Worm (Caenorhabditis elegans) whole organism, L2 larva: ENCODE data around the gene clr-1.

Experiments used
- C34F6.9 ChIP-seq: fragments of 150-350 bp; optimal IDR thresholded peaks from 2 replicates; lab custom pipeline; 2014; ENCODE audit warnings: missing biosample characterization, missing genetic modification characterization
- F13H6.1 ChIP-seq: sonication (generic microtip); optimal IDR thresholded peaks from 2 replicates; lab custom pipeline; 2016; ENCODE audit warnings: missing genetic modification characterization, missing compliant biosample characterization
- Y55F3AM.14 ChIP-seq: fragments of 200-800 bp; sonication (Bioruptor generic); optimal IDR thresholded peaks from 2 replicates; lab custom pipeline; 2018; ENCODE audit warnings: mild to moderate bottlenecking, missing genetic modification characterization, missing compliant biosample characterization
- ZK546.5 ChIP-seq: sonication (generic microtip); optimal IDR thresholded peaks from 2 replicates; lab custom pipeline; 2017; ENCODE audit warnings: missing biosample characterization, missing genetic modification characterization
- alr-1 ChIP-seq: fragments of 150-350 bp; optimal IDR thresholded peaks from 2 replicates; lab custom pipeline; 2014; ENCODE audit warnings: missing biosample characterization, missing genetic modification characterization
- aly-2 ChIP-seq: fragments of 150-350 bp; optimal IDR thresholded peaks from 2 replicates; lab custom pipeline; 2014; ENCODE audit warnings: missing biosample characterization, missing genetic modification characterization
- blmp-1 ChIP-seq: sonication (generic microtip); optimal IDR thresholded peaks from 2 replicates; lab custom pipeline; 2017; ENCODE audit warnings: missing genetic modification characterization, mild to moderate bottlenecking, missing compliant biosample characterization, antibody characterized with exemption, moderate library complexity; ENCODE audit not compliant: insufficient read depth
- ceh-16 ChIP-seq: fragments of 150-350 bp; optimal IDR thresholded peaks from 2 replicates; lab custom pipeline; 2014; ENCODE audit warnings: missing biosample characterization, missing genetic modification characterization
- crh-2 ChIP-seq: sonication (generic microtip); optimal IDR thresholded peaks from 2 replicates; lab custom pipeline; 2017; ENCODE audit warnings: missing biosample characterization, missing genetic modification characterization
- dmd-4 ChIP-seq: sonication (generic microtip); optimal IDR thresholded peaks from 2 replicates; lab custom pipeline; 2017; ENCODE audit warnings: missing biosample characterization, missing genetic modification characterization
- egl-27 ChIP-seq: sonication (generic microtip); optimal IDR thresholded peaks from 3 replicates; lab custom pipeline; 2017; ENCODE audit warnings: missing biosample characterization, missing genetic modification reagents, missing genetic modification characterization
- elt-1 ChIP-seq: fragments of 150-350 bp; optimal IDR thresholded peaks from 2 replicates; lab custom pipeline; 2014; ENCODE audit warnings: missing biosample characterization, missing genetic modification characterization
- fos-1 ChIP-seq: fragments of 150-350 bp; optimal IDR thresholded peaks from 2 replicates; lab custom pipeline; 2014; ENCODE audit warnings: missing biosample characterization, missing genetic modification characterization
- gmeb-1 ChIP-seq: fragments of 150-350 bp; optimal IDR thresholded peaks from 2 replicates; lab custom pipeline; 2014; ENCODE audit warnings: missing biosample characterization, missing genetic modification characterization
- lsy-2 ChIP-seq, 2 experiments: fragments of 150-350 bp in 1 of 2; sonication (generic microtip) in 1 of 2; optimal IDR thresholded peaks; 2 replicates each; lab custom pipeline; 2014 to 2017; ENCODE audit warnings: missing biosample characterization in 2 of 2, missing genetic modification characterization in 2 of 2
- mab-5 ChIP-seq: fragments of 150-350 bp; optimal IDR thresholded peaks from 2 replicates; lab custom pipeline; 2014; ENCODE audit warnings: missing biosample characterization, missing genetic modification characterization
- mdl-1 ChIP-seq, 2 experiments: fragments of 150-350 bp in 1 of 2; sonication (generic microtip) in 1 of 2; optimal IDR thresholded peaks; 2 replicates each; lab custom pipeline; 2017; ENCODE audit warnings: missing biosample characterization in 2 of 2, missing genetic modification characterization in 2 of 2
- nhr-10 ChIP-seq: sonication (generic microtip); optimal IDR thresholded peaks from 2 replicates; lab custom pipeline; 2017; ENCODE audit warnings: missing biosample characterization, missing genetic modification characterization
- nhr-11 ChIP-seq: fragments of 150-350 bp; optimal IDR thresholded peaks from 2 replicates; lab custom pipeline; 2014; ENCODE audit warnings: missing biosample characterization, missing genetic modification characterization
- nhr-12 ChIP-seq: fragments of 150-350 bp; optimal IDR thresholded peaks from 2 replicates; lab custom pipeline; 2014; ENCODE audit warnings: missing biosample characterization, missing genetic modification characterization
- nhr-21 ChIP-seq: fragments of 150-350 bp; optimal IDR thresholded peaks from 2 replicates; lab custom pipeline; 2014; ENCODE audit warnings: missing biosample characterization, missing genetic modification characterization
- nhr-237 ChIP-seq: fragments of 150-350 bp; optimal IDR thresholded peaks from 2 replicates; lab custom pipeline; 2014; ENCODE audit warnings: missing biosample characterization, missing genetic modification characterization
- nhr-25 ChIP-seq: fragments of 150-350 bp; sonication (generic microtip); optimal IDR thresholded peaks from 3 replicates; lab custom pipeline; 2014; ENCODE audit warnings: missing biosample characterization, missing genetic modification characterization
- nhr-6 ChIP-seq: fragments of 150-350 bp; optimal IDR thresholded peaks from 2 replicates; lab custom pipeline; 2014; ENCODE audit warnings: missing biosample characterization, missing genetic modification characterization
- peb-1 ChIP-seq: fragments of 150-350 bp; optimal IDR thresholded peaks from 2 replicates; lab custom pipeline; 2014; ENCODE audit warnings: missing biosample characterization, missing genetic modification characterization
- sem-4 ChIP-seq: fragments of 150-350 bp; optimal IDR thresholded peaks from 2 replicates; lab custom pipeline; 2014; ENCODE audit warnings: missing biosample characterization, missing genetic modification reagents, missing genetic modification characterization
- sma-9 ChIP-seq, 2 experiments: fragments of 150-350 bp in 1 of 2; sonication (generic microtip) in 1 of 2; optimal IDR thresholded peaks; 2 replicates each; lab custom pipeline; 2014 to 2016; ENCODE audit warnings: missing genetic modification characterization in 2 of 2, mild to moderate bottlenecking in 1 of 2, missing biosample characterization in 1 of 2, missing compliant biosample characterization in 1 of 2, missing genetic modification reagents in 1 of 2, moderate library complexity in 1 of 2
- snpc-4 ChIP-seq: fragments of 150-350 bp; optimal IDR thresholded peaks from 2 replicates; lab custom pipeline; 2014; ENCODE audit warnings: missing biosample characterization, missing genetic modification characterization
- unc-39 ChIP-seq: fragments of 150-350 bp; optimal IDR thresholded peaks from 2 replicates; lab custom pipeline; 2014; ENCODE audit warnings: missing biosample characterization, missing genetic modification characterization
- unc-55 ChIP-seq: fragments of 150-350 bp; sonication (generic microtip); optimal IDR thresholded peaks from 3 replicates; lab custom pipeline; 2014; ENCODE audit warnings: missing biosample characterization, missing genetic modification reagents, missing genetic modification characterization
- unc-62 ChIP-seq: fragments of 150-350 bp; optimal IDR thresholded peaks from 2 replicates; lab custom pipeline; 2014; ENCODE audit warnings: missing biosample characterization, missing genetic modification reagents, missing genetic modification characterization
- zag-1 ChIP-seq: fragments of 150-350 bp; optimal IDR thresholded peaks from 2 replicates; lab custom pipeline; 2014; ENCODE audit warnings: missing biosample characterization, missing genetic modification characterization
- ztf-4 ChIP-seq: fragments of 150-350 bp; optimal IDR thresholded peaks from 2 replicates; lab custom pipeline; 2014; ENCODE audit warnings: missing biosample characterization, missing genetic modification characterization

clr-1 gene

ce11 chrII:5437586-5437985, 28.6 kb upstream of the clr-1 start, which contains the start of gene F07F6.1:
F07F6.1 (plus strand) TSS chrII:5437886.
- no peak for TF ChIP-seq peb-1 (tag; lab: Kevin White, UChicago)
- TF ChIP-seq sem-4: no peak
- TF ChIP-seq mdl-1 (tag; optimal IDR thresholded peaks at IDR 0.05; lab: Kevin White, UChicago): no peak
- TF ChIP-seq fos-1: no peak
- TF ChIP-seq unc-39 (tag; lab: Kevin White, UChicago): no peak
- TF ChIP-seq dmd-4 (tag; lab: Kevin White, UChicago): no peak
- TF ChIP-seq mab-5 (tag; lab: Kevin White, UChicago): no peak
- TF ChIP-seq sma-9 (GFP tag; optimal IDR thresholded peaks at IDR 0.05; lab: Kevin White, UChicago): no peak
- no peak for TF ChIP-seq sma-9 (tag; optimal IDR thresholded peaks at IDR 0.05; lab: Kevin White, UChicago)
- no peak for TF ChIP-seq nhr-10 (tag; lab: Kevin White, UChicago)
- TF ChIP-seq nhr-21 (tag; lab: Kevin White, UChicago): no peak
- no peak for TF ChIP-seq crh-2 (tag; lab: Kevin White, UChicago)
- no peak for TF ChIP-seq nhr-25 (tag; lab: Kevin White, UChicago)
- TF ChIP-seq, all 48 proteins: peak for 0

ce11 chrII:5446506-5446905, 19.7 kb upstream of the clr-1 start, which contains the start of gene nmr-1:
nmr-1 (minus strand) TSS chrII:5446606.
- no peak for TF ChIP-seq blmp-1 (tag; lab: Kevin White, UChicago)
- TF ChIP-seq nhr-10 (tag; lab: Kevin White, UChicago): no peak
- TF ChIP-seq nhr-11 (tag; lab: Kevin White, UChicago): no peak
- no peak for TF ChIP-seq crh-2 (tag; lab: Kevin White, UChicago)
- TF ChIP-seq nhr-25 (tag; lab: Kevin White, UChicago): no peak
- TF ChIP-seq mdl-1 (tag; optimal IDR thresholded peaks at IDR 0.05; lab: Kevin White, UChicago): no peak
- no peak for TF ChIP-seq ZK546.5 (tag; lab: Kevin White, UChicago)
- TF ChIP-seq nhr-237 (tag; lab: Kevin White, UChicago): no peak
- no peak for TF ChIP-seq egl-27 (tag; lab: Kevin White, UChicago)
- TF ChIP-seq aly-2: no peak
- no peak for TF ChIP-seq peb-1 (tag; lab: Kevin White, UChicago)
- TF ChIP-seq nhr-12 (tag; lab: Kevin White, UChicago): no peak
- no peak for TF ChIP-seq gmeb-1 (tag; lab: Kevin White, UChicago)
- no peak for TF ChIP-seq alr-1 (tag; lab: Kevin White, UChicago)
- no peak for TF ChIP-seq unc-55 (GFP tag; lab: Kevin White, UChicago)
- TF ChIP-seq C34F6.9 (tag; lab: Kevin White, UChicago): no peak
- no peak for TF ChIP-seq elt-1 (tag; lab: Kevin White, UChicago)

- TF ChIP-seq nhr-6 (tag; lab: Kevin White, UChicago) (no peak), ztf-4 (tag; lab: Kevin White, UChicago) (no peak), alr-1 (tag; lab: Kevin White, UChicago) (no peak), nhr-25 (tag; lab: Kevin White, UChicago) (no peak), aly-2 (no peak), Y55F3AM.14 (no peak), lsy-2 (tag; optimal IDR thresholded peaks at IDR 0.05; lab: Kevin White, UChicago) (no peak), sma-9 (GFP tag; optimal IDR thresholded peaks at IDR 0.05; lab: Kevin White, UChicago) (no peak), sma-9 (tag; optimal IDR thresholded peaks at IDR 0.05; lab: Kevin White, UChicago) (no peak), ceh-16 (no peak), dmd-4 (tag; lab: Kevin White, UChicago) (no peak), ZK546.5 (tag; lab: Kevin White, UChicago) (no peak), peb-1 (tag; lab: Kevin White, UChicago) (no peak), nhr-21 (tag; lab: Kevin White, UChicago) (no peak), unc-62 (GFP tag; lab: Kevin White, UChicago) (no peak), zag-1 (no peak)
- TF ChIP-seq, all 48 proteins: peak for 0
Observed at ce11 chrII:5447381-5447780, 18.8 kb upstream of the clr-1 start, which contains the start of gene cex-1. cex-1 (plus strand) TSS chrII:5447681.

- TF ChIP-seq elt-1 (tag; lab: Kevin White, UChicago) (no peak), peb-1 (tag; lab: Kevin White, UChicago) (no peak), snpc-4 (no peak), unc-39 (tag; lab: Kevin White, UChicago) (no peak), F13H6.1 (tag; lab: Kevin White, UChicago) (peak; percentile 52), aly-2 (no peak), dmd-4 (tag; lab: Kevin White, UChicago) (no peak), sma-9 (GFP tag; optimal IDR thresholded peaks at IDR 0.05; lab: Kevin White, UChicago) (peak; percentile 60), sma-9 (tag; optimal IDR thresholded peaks at IDR 0.05; lab: Kevin White, UChicago) (no peak), zag-1 (no peak), alr-1 (tag; lab: Kevin White, UChicago) (no peak)
Observed at ce11 chrII:5449219-5449618, 16.9 kb upstream of the clr-1 start.
